Fruit fly (Drosophila melanogaster): Measurements from ENCODE around the gene SkpD.
A peak's percentile ranks its signal among the peaks of the same experiment; 100 is the strongest.

Gene SkpD

DNA sequence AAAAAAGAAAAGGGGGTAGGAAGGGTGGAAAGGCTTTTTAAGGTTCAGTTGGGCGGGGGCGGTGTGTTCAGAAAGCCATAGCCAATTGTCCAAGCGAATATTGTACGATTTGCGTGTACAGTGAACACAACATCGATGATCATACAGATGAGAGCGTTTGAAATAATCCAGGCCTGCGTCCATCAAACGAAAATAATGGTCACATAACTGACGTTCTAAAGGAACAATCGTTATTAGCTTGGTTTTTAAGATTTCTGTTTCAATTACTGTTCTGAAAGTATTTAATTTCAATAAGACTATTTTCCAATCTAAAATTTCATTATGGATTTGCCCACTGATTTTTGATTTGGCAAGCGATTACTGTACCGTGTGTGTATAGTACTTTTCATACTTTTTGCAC lies 12.7 kb downstream of the SkpD start:
- no peak for TF ChIP-seq CG14655 (GFP tag; optimal IDR thresholded peaks at IDR 0.05)
- TF ChIP-seq gl (tag; optimal IDR thresholded peaks at IDR 0.05), result no peak
- no peak for TF ChIP-seq CG34367 (tag; optimal IDR thresholded peaks at IDR 0.05)
- TF ChIP-seq CG8159 (tag; optimal IDR thresholded peaks at IDR 0.05), result no peak
- no peak for TF ChIP-seq CG4496 (GFP tag; IDR thresholded peaks at IDR 0.05)
- no peak for TF ChIP-seq CG8301 (tag; optimal IDR thresholded peaks at IDR 0.05)
- no peak for TF ChIP-seq Snoo (tag; optimal IDR thresholded peaks at IDR 0.05)
- no peak for TF ChIP-seq rn (GFP tag; IDR thresholded peaks at IDR 0.05)
- no peak for TF ChIP-seq CG17806 (tag; optimal IDR thresholded peaks at IDR 0.05)
- no peak for TF ChIP-seq Pif1B (GFP tag; optimal IDR thresholded peaks at IDR 0.05)
- TF ChIP-seq CG32121 (GFP tag; IDR thresholded peaks at IDR 0.05), result no peak
- TF ChIP-seq Ets98B (GFP tag; IDR thresholded peaks at IDR 0.05), result no peak
- no peak for TF ChIP-seq Pif1A (GFP tag; optimal IDR thresholded peaks at IDR 0.05)
- TF ChIP-seq CG12605 (GFP tag; IDR thresholded peaks at IDR 0.05), result no peak
- no peak for TF ChIP-seq CG15710 (tag; optimal IDR thresholded peaks at IDR 0.05)
- TF ChIP-seq D1 (tag; optimal IDR thresholded peaks at IDR 0.05), result no peak

DNA sequence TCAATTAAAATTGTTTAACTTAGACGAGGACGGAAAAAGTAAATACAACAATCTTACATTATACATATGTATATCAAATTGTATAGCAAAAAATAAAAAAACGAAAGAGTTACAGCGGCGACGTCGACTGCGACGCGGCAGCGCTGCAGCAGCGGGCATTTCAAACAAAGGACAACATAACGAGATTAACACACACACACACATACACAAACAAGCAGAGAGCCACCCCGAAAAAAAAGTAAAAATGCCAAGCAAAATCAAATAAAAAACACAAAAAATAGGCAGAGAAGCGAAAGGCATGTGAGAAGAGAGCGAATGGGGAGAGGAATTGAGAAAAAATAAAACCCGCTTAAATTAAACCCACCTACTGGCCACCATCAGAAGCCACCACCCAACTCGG lies 15.2 kb downstream of the SkpD start:
- no peak for TF ChIP-seq CG13204 (GFP tag; optimal IDR thresholded peaks at IDR 0.05)
- no peak for TF ChIP-seq gl (tag; optimal IDR thresholded peaks at IDR 0.05)
- no peak for TF ChIP-seq CG8159 (tag; optimal IDR thresholded peaks at IDR 0.05)
- TF ChIP-seq CG4496 (GFP tag; IDR thresholded peaks at IDR 0.05), result no peak
- no peak for TF ChIP-seq rn (GFP tag; IDR thresholded peaks at IDR 0.05)
- no peak for TF ChIP-seq CG12605 (GFP tag; IDR thresholded peaks at IDR 0.05)
- TF ChIP-seq CG32121 (GFP tag; IDR thresholded peaks at IDR 0.05), result no peak
- no peak for TF ChIP-seq CG10348 (GFP tag; IDR thresholded peaks at IDR 0.05)
- no peak for TF ChIP-seq Pif1A (GFP tag; optimal IDR thresholded peaks at IDR 0.05)
- no peak for TF ChIP-seq CG8301 (tag; optimal IDR thresholded peaks at IDR 0.05)
- TF ChIP-seq CG9948 (tag; optimal IDR thresholded peaks at IDR 0.05), result no peak
- TF ChIP-seq fd96Ca (GFP tag; IDR thresholded peaks at IDR 0.05), result no peak
- no peak for TF ChIP-seq Pif1B (GFP tag; optimal IDR thresholded peaks at IDR 0.05)
- no peak for TF ChIP-seq D1 (tag; optimal IDR thresholded peaks at IDR 0.05)
- no peak for TF ChIP-seq Ets98B (GFP tag; IDR thresholded peaks at IDR 0.05)
- no peak for TF ChIP-seq EcR (GFP tag; optimal IDR thresholded peaks at IDR 0.05)
- TF ChIP-seq CG14655 (GFP tag; optimal IDR thresholded peaks at IDR 0.05), result no peak

DNA sequence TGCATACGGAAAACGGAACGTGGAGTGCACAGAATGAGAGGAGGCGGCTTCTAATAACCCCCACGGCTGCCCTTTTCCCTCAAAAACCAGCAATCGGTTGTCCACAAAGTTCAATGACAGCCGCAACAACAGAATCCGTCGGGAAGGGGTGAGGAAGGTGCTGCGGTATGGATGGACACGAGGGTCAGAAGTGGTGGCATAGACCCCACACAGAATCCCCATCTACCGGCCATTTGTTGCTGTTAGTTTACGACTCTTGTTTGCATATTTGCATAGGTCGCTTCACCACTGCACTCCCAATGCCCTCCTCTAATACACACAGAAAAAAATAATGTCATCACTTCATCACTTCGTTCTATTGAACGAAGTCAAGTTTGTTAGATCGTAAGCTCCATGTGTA lies 26.5 kb downstream of the SkpD start:
- TF ChIP-seq Pif1B (GFP tag; optimal IDR thresholded peaks at IDR 0.05) (no peak), rn (GFP tag; IDR thresholded peaks at IDR 0.05) (no peak), CG4496 (GFP tag; IDR thresholded peaks at IDR 0.05) (no peak), CG13204 (GFP tag; optimal IDR thresholded peaks at IDR 0.05) (no peak), CG32121 (GFP tag; IDR thresholded peaks at IDR 0.05) (no peak), CG8301 (tag; optimal IDR thresholded peaks at IDR 0.05) (no peak), CG14655 (GFP tag; optimal IDR thresholded peaks at IDR 0.05) (no peak), CG8159 (tag; optimal IDR thresholded peaks at IDR 0.05) (no peak), Snoo (tag; optimal IDR thresholded peaks at IDR 0.05) (no peak), CG17806 (tag; optimal IDR thresholded peaks at IDR 0.05) (no peak)

DNA sequence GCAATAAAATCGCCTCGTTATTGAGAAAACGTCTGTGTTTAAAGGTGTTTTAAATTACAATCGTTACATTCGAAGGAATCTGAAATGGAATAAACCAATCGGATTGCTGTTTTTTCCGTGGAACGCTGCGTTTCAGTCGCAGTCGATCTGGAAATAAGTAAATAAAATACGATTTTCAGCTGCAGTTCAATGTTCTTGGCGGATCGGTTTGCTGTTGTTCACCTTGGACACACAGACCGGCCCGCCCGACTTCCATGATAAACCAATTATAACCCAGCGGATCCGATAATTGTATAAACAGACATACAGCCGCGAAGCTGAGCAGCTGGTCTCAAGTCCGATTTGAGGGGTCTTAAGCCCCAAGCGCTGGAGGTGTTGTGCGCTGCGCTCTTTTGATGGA lies 27.8 kb downstream of the SkpD start:
- TF ChIP-seq EcR (GFP tag; optimal IDR thresholded peaks at IDR 0.05), result peak; percentile 71
- TF ChIP-seq CG4496 (GFP tag; IDR thresholded peaks at IDR 0.05), result no peak

DNA sequence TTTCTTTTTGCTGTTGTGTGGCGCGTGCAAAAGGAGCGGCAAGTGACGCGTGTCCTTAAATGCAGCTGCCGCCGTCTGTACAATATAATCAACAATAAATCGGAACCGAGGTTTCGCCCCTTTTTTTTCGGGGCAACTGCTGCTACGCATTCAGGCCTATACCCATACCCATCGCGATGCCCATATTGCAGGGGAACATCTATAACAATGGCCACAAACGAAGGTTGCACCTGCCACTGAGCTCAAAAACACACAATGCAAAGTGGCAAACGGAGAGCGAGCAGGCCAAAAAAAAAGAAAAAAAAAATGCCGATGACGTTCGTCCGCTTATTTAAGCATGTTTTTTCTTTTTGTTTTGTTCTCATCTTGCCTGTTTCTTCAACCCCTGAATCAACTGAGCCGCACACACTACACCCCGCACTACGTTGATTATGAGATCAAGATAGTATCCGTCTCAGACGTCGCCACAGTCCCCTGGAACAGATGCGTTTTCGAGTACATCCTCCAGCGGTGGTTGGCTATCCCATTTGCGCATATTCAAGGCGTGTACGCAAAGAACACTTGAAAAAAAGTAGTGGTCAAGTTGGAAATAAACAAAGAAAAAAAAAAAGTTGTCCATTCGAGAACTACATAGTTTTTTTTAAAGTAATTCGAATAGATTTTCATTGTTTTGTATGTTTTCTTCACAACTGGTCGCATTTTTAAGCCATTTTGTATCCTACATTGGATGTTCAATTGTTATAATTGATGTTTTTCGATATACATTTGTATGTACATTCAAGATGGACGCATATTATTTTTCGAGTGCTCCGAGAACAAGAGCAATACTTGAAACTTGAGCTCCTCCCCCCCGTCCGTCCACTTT lies 30.1 kb downstream of the SkpD start:
- peak; percentile 53 for TF ChIP-seq CG9948 (tag; optimal IDR thresholded peaks at IDR 0.05)
- no peak for TF ChIP-seq Ets98B (GFP tag; IDR thresholded peaks at IDR 0.05)
- TF ChIP-seq CG13204 (GFP tag; optimal IDR thresholded peaks at IDR 0.05), result peak; percentile 22
- TF ChIP-seq CG8159 (tag; optimal IDR thresholded peaks at IDR 0.05), result peak; percentile 73
- peak; percentile 55 for TF ChIP-seq CG17806 (tag; optimal IDR thresholded peaks at IDR 0.05)
- peak; percentile 28 for TF ChIP-seq CG34367 (tag; optimal IDR thresholded peaks at IDR 0.05)
- TF ChIP-seq Pif1B (GFP tag; optimal IDR thresholded peaks at IDR 0.05), result peak; percentile 20
- TF ChIP-seq EcR (GFP tag; optimal IDR thresholded peaks at IDR 0.05), result peak; percentile 46
- no peak for TF ChIP-seq fd96Ca (GFP tag; IDR thresholded peaks at IDR 0.05)
- peak; percentile 11 for TF ChIP-seq Snoo (tag; optimal IDR thresholded peaks at IDR 0.05)
- TF ChIP-seq CG10348 (GFP tag; IDR thresholded peaks at IDR 0.05), result no peak
- TF ChIP-seq D1 (tag; optimal IDR thresholded peaks at IDR 0.05), result no peak
- TF ChIP-seq rn (GFP tag; IDR thresholded peaks at IDR 0.05), result no peak
- no peak for TF ChIP-seq CG4496 (GFP tag; IDR thresholded peaks at IDR 0.05)
- TF ChIP-seq CG8301 (tag; optimal IDR thresholded peaks at IDR 0.05), result no peak
- peak; percentile 60 for TF ChIP-seq CG15710 (tag; optimal IDR thresholded peaks at IDR 0.05)
- TF ChIP-seq Pif1A (GFP tag; optimal IDR thresholded peaks at IDR 0.05), result peak; percentile 49
- TF ChIP-seq CG32121 (GFP tag; IDR thresholded peaks at IDR 0.05), result no peak
- TF ChIP-seq CG12605 (GFP tag; IDR thresholded peaks at IDR 0.05), result no peak
- TF ChIP-seq CG14655 (GFP tag; optimal IDR thresholded peaks at IDR 0.05), result peak; percentile 26
- no peak for TF ChIP-seq gl (tag; optimal IDR thresholded peaks at IDR 0.05)
